Fruit fly (Drosophila melanogaster) Kc167 (cell line): Measurements from ENCODE around the gene CG14615.
"Not testable (repeated sequence)": the region's sequence is repeated elsewhere in the genome, so short reads cannot be mapped to it uniquely, and the experiment has no call there.

ENCODE experiments used
- Sin3A ChIP-seq: fragments of >200 bp; optimal IDR thresholded peaks from 2 replicates; lab custom pipeline; 2018; ENCODE audit warnings: missing external identifiers
- h ChIP-seq: fragments of >200 bp; optimal IDR thresholded peaks from 3 replicates; lab custom pipeline; 2018; ENCODE audit warnings: missing external identifiers

- TF ChIP-seq h (lab: Kevin White, UChicago): not testable (repeated sequence)
- peak; percentile 21 for TF ChIP-seq Sin3A (lab: Kevin White, UChicago)
Measured at dm6 chrX:22432929-22433605, 16.2 kb downstream of the CG14615 start.
